Fruit fly (Drosophila melanogaster) Kc167 (cell line): ENCODE data around the gene NdufV3.

Source experiments
- Myc ChIP-seq: fragments of >200 bp; optimal IDR thresholded peaks from 2 replicates; lab custom pipeline; 2017; ENCODE audit warnings: missing external identifiers
- Sin3A ChIP-seq: fragments of >200 bp; optimal IDR thresholded peaks from 2 replicates; lab custom pipeline; 2018; ENCODE audit warnings: missing external identifiers
- h ChIP-seq: fragments of >200 bp; optimal IDR thresholded peaks from 3 replicates; lab custom pipeline; 2018; ENCODE audit warnings: missing external identifiers
- insv ChIP-seq: fragments of >200 bp; optimal IDR thresholded peaks from 3 replicates; lab custom pipeline; 2018; ENCODE audit warnings: missing external identifiers
- psq ChIP-seq: fragments of >200 bp; optimal IDR thresholded peaks from 2 replicates; lab custom pipeline; 2017; ENCODE audit warnings: missing external identifiers
- ttk ChIP-seq: sonication (Bioruptor generic); optimal IDR thresholded peaks from 2 replicates; lab custom pipeline; 2017; ENCODE audit warnings: missing external identifiers

The NdufV3 gene

DNA sequence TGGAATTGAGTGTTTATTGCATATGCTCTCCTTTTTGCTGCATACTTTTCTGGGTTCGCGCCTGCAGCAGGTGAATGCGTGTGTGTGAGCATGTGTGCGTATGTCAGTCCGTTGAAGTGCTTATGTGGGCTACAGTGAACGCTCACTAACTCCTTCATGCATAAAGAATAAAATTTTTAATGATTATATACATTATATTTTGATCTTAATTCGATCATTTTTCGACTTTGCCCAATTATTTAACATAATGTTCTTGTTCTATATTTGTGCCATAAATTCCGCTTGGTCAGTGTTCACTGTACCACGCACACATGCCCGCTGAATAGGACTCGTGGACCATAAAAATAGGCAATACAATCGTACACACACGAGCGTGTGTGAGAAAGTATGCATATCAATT is 21.0 kb downstream of the NdufV3 start:
- TF ChIP-seq h (no peak), insv (lab: Kevin White, UChicago) (no peak), Myc (lab: Kevin White, UChicago) (no peak), Sin3A (lab: Kevin White, UChicago) (no peak), ttk (lab: Kevin White, UChicago) (no peak), psq (lab: Kevin White, UChicago) (no peak)

DNA sequence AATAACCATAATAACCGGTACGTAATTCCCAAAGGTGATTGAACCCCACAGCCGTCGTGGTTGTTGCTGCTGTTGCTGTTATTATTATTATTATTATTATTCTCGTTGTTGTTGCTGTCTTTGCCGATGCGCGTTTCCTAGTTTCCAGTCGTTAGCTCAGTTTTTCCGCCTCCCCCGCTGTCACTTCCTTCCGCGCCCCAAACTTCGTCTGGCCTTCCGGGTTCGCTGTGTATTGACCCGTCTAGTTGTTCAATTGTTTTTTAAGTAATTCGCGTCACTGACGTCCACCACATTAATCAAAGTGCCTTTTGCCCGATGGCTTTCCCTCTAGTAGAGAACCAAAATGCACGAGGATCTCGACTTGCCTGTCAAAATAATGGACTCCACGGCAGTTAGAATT is 21.8 kb downstream of the NdufV3 start:
- TF ChIP-seq ttk (lab: Kevin White, UChicago), result no peak
- TF ChIP-seq Myc (lab: Kevin White, UChicago), result no peak
- no peak for TF ChIP-seq h
- no peak for TF ChIP-seq insv (lab: Kevin White, UChicago)
- TF ChIP-seq Sin3A (lab: Kevin White, UChicago), result no peak
- no peak for TF ChIP-seq psq (lab: Kevin White, UChicago)

DNA sequence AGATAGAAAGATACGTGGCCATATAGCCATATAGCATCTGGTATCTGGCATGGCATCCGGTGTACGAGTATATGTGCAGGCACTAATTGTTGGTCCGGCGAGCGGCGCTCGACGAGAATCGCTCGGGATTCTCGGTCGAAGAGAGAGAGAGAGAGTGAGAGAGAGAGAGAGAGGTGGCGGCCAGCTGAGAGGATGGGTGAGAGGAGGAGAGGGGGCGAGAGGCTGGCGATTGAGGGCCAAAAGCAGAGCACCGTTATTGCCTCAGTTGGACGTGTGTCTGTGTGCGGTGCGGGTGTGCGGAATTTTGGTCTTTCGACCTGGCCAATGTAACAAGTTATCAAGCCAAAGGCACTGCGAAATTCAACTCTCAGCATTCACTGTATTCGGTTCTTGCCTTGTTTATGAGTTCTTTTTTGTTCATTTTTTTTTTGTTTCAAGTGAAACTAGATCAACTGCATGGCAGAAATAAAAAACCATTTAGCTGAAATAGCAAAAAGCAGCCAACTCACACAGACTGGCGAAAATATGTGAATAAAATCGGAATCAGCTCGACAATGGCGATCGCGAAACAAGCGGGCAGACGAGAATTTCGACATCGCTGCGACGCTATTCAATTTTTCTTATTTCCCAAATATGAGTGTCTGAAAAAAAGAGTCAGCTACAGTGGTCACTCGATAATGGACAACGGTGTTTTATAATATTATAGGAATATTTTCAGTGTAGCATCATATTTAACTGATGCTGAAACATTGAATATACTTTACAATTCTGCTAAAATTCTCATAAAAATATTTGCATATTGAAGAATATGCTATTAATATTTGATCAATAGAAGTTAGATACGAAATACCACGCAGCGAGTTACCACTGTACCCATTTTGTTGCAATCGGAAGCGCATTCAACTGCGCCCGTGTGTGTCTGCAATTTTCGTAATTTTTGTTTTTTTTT is 23.2 kb downstream of the NdufV3 start:
- TF ChIP-seq ttk (lab: Kevin White, UChicago) (no peak), Sin3A (lab: Kevin White, UChicago) (no peak)

DNA sequence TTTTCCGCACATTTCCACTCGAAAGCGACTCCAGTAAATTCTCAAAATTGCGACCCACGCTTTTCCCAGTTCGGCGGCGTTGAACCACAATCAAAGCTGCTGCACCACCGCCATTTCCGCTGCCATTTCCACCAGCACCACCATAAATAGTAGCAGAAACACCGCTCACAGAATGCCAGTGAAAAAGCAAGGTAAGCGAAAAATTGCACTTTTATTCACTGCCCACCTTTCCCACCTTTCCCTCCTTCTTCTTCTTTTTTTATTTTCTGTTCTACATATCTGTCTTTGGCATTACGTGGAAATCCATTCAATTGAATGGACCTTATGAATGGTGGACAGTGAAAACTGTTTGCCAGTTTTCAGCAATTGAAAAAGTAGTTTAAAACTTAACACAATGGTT is 24.5 kb downstream of the NdufV3 start:
- no peak for TF ChIP-seq Sin3A (lab: Kevin White, UChicago)
- TF ChIP-seq psq (lab: Kevin White, UChicago), result no peak
- TF ChIP-seq insv (lab: Kevin White, UChicago), result no peak
- TF ChIP-seq ttk (lab: Kevin White, UChicago), result no peak
- no peak for TF ChIP-seq Myc (lab: Kevin White, UChicago)
- TF ChIP-seq h, result no peak

DNA sequence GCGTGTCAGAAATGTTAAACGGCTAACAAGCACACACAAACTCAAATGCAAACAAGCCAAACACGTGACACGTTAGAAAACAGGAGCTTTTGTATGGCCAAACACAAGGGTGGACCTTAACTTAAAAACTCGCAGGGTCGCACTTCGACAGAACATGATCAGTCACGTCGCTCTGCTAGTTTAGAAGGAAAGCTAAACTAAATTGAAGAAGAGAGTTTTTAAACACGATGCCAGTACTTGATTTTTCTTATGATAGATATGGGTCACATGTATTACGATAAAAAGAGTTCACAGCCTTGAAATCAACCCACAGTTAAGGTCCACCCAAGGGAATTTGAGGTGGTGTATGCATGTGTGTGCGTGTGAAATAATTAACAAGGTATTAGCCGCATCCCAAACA is 28.6 kb downstream of the NdufV3 start:
- no peak for TF ChIP-seq Sin3A (lab: Kevin White, UChicago)
- no peak for TF ChIP-seq insv (lab: Kevin White, UChicago)

DNA sequence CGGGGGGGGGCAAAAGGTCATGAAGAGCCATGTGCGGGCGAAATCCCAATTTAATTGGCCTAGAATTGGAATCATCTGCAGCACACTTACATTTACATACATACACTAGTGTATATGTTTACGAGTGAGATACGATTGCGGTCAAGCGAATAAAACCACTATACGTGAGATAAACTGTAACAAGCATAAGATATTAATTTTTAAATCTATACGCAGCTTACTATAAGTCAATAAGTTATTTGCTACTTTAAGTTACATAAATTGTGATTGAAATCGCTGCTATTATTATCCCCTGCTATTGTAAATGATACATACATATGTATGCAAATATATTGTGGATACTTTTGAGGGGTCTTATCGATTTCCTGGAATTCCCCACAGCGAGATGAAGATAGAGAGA is 29.3 kb downstream of the NdufV3 start:
- TF ChIP-seq psq (lab: Kevin White, UChicago), result no peak
- no peak for TF ChIP-seq h
- TF ChIP-seq Myc (lab: Kevin White, UChicago), result no peak
- no peak for TF ChIP-seq insv (lab: Kevin White, UChicago)
- TF ChIP-seq ttk (lab: Kevin White, UChicago), result no peak
- no peak for TF ChIP-seq Sin3A (lab: Kevin White, UChicago)

DNA sequence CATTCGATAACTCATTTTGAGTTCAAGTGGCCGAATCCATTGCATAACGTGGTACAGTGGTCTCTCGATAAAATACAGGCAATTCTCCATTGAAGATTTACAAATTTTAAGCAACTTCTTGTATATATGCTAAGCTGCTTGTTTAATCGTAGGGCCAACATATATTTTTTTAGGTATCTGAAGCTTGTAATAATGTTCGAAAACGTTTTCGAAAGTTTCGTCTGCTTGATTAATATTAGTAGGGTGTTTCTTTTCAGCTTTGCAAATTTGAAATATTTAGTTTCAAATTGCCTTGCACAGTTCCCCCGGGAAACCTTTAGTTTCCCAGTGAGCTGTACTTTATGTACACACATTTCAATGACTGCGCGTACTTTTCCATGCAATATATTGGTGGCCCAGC is 29.9 kb downstream of the NdufV3 start:
- TF ChIP-seq h (no peak), ttk (lab: Kevin White, UChicago) (no peak), insv (lab: Kevin White, UChicago) (no peak), psq (lab: Kevin White, UChicago) (no peak), Myc (lab: Kevin White, UChicago) (no peak), Sin3A (lab: Kevin White, UChicago) (no peak)

DNA sequence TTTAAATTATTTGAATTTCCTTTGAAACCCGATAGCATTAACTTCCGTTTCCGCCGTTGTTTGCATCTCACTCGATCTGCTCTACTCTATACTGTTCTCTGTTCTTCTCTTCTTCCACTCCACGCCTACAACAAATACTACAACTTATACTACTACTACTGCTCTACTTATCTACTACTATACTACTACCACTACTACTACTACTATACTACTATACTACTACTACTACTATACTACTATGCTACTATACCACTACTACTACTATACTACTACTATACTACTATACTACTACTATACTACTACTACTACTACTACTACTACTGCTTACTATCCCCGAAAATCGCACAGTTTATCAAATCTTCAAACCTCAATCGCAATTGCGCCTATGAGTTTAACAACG is 32.8 kb downstream of the NdufV3 start:
- TF ChIP-seq h, result no peak
- TF ChIP-seq insv (lab: Kevin White, UChicago), result no peak
- no peak for TF ChIP-seq ttk (lab: Kevin White, UChicago)
- TF ChIP-seq psq (lab: Kevin White, UChicago), result no peak
- no peak for TF ChIP-seq Myc (lab: Kevin White, UChicago)
- TF ChIP-seq Sin3A (lab: Kevin White, UChicago), result no peak

DNA sequence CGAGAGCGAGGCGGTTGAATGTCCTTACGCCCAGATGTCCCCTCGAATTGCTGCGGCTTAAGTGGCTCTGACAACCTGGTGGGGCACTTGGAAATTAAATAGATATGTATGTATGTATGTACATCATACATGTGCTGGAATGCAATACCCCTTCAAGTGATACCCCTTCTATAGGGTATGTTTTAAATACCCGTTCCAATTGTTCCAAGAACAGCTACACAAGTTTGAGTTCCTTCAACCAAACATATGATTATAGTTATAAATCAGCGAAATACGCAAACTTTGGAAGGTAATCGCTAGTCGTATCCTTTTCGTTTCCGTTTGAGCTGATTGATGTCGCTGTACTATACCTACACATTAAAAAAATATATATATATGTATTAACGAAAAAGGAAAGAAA is 33.7 kb downstream of the NdufV3 start:
- TF ChIP-seq Sin3A (lab: Kevin White, UChicago) (no peak), psq (lab: Kevin White, UChicago) (no peak), ttk (lab: Kevin White, UChicago) (no peak), insv (lab: Kevin White, UChicago) (no peak), h (no peak), Myc (lab: Kevin White, UChicago) (no peak)

DNA sequence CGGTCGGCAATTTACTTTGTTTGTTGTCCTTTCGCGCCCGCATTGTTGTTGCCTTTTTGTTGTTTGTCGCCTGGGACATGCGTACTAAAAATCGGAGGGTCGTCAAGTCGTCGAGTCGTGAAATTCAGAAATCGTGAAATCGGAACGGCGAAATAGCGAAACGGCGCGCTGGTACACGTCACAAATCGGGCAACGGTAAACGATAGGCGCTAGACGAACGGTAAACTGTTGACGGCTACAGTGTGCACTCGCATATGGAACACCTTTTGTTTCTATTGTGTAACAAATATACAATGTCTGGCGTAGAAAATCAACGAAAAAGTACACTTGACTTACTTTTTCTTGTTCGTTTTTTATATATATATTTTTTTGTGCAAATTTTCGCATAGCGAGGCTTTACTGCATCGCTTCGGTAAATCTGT is 34.2 kb downstream of the NdufV3 start:
- TF ChIP-seq insv (lab: Kevin White, UChicago), result no peak
- TF ChIP-seq psq (lab: Kevin White, UChicago), result no peak

DNA sequence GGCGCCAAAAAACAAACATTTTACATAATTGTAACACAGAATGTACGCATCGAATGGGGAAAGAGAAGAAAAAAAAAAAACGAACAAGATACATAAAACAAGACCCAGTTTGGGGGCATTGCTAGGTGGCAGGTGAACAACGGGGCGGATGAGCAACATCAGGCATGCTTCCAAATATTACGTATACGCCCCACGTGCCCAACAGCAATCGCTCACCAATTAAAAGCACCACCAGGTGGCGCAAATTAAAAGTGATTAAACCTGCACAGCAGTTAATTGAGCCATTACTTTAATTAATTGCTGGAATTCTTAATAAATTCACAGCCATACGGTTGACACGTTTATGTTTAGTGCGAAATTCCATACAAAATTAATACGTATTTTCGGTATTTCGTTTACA is 35.7 kb downstream of the NdufV3 start:
- no peak for TF ChIP-seq Myc (lab: Kevin White, UChicago)
- TF ChIP-seq insv (lab: Kevin White, UChicago), result no peak
- TF ChIP-seq ttk (lab: Kevin White, UChicago), result no peak
- no peak for TF ChIP-seq h
- no peak for TF ChIP-seq Sin3A (lab: Kevin White, UChicago)

DNA sequence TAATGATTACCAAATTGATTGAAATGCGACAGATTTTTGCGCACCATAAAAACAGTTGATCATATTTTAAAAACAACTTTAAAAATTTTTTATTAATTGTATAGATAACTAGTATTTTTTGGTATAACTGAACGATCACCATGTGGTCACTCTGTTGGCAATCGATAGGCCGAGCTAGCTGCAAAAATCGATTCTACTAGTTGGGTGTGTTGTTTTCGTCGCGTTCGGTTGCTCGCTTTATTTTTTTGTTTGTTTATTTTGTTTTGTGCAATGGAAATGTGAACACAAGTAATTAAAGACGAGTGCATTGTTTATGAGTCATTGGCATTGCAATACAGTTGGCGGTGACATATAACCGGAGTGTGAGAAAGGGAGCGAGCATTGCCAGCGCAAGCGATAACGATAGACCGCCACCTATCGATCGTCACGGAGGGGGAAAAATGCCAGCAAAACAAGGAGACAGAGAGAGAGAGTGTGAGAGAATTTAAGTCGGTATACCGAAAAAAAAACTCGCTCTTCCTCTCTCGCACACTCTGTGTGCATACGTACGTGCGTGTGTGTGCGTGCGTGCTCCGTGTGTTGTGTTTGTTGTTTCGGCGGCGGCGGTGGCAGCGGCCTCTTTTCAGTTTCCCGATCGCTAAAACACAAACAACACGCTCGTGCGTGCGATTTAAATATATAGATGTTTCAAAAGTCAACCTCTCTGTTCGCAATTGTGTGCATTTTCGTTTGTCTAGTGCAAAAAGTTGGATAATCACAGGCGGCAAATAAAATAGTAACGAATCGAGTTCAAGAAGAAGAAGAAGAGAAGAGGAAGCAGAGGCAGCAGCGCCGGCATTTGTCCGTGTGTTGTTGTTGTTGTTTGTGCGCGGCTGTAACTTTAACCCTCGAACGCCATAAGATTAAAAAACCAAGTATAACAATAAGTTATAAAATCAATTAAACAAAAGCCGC is 40.0 kb downstream of the NdufV3 start:
- TF ChIP-seq h (no peak), insv (lab: Kevin White, UChicago) (no peak), Myc (lab: Kevin White, UChicago) (no peak), psq (lab: Kevin White, UChicago) (no peak), Sin3A (lab: Kevin White, UChicago) (no peak), ttk (lab: Kevin White, UChicago) (no peak)
